Fruit fly (Drosophila melanogaster): Measurements from ENCODE around the gene eg.

The eg gene

dm6 chr3L:21843307-21843706 is 34.8 kb downstream of the eg start:
- TF ChIP-seq pdm3 (GFP tag; optimal IDR thresholded peaks at IDR 0.05) (no peak), CG9139 (GFP tag; optimal IDR thresholded peaks at IDR 0.05) (no peak), fkh (GFP tag; optimal IDR thresholded peaks at IDR 0.05) (no peak), CG11294 (GFP tag; IDR thresholded peaks at IDR 0.05) (no peak), Eip78C (GFP tag) (peak; percentile 33), CG10669 (GFP tag; optimal IDR thresholded peaks at IDR 0.05) (no peak), Eip93F (GFP tag; optimal IDR thresholded peaks at IDR 0.05) (no peak), CG4318 (GFP tag; optimal IDR thresholded peaks at IDR 0.05) (no peak), CG6163 (GFP tag; IDR thresholded peaks at IDR 0.05) (0 out of 3 replicates have a peak, but pooled peaks have one; percentile 9), Ets96B (tag; optimal IDR thresholded peaks at IDR 0.05) (no peak), eg (GFP tag; IDR thresholded peaks at IDR 0.05) (peak; percentile 11; the same call in 1 of the 3 replicates)

dm6 chr3L:21844488-21844887 is 36.0 kb downstream of the eg start, which contains the start of gene mub:
Gene mub (plus strand): TSS chr3L:21844788.
- TF ChIP-seq CG8319 (GFP tag; optimal IDR thresholded peaks at IDR 0.05) (no peak), Eip78C (GFP tag) (peak; percentile 11), eg (GFP tag; IDR thresholded peaks at IDR 0.05) (peak; percentile 15; the same call in 1 of the 3 replicates), CG32006 (GFP tag; optimal IDR thresholded peaks at IDR 0.05) (no peak), OdsH (GFP tag; optimal IDR thresholded peaks at IDR 0.05) (no peak), CG11762 (GFP tag; optimal IDR thresholded peaks at IDR 0.05; ENCODE audit: insufficient read depth) (no peak), CG6163 (GFP tag; IDR thresholded peaks at IDR 0.05) (no peak), CG7368 (GFP tag; optimal IDR thresholded peaks at IDR 0.05) (no peak), Met (GFP tag; optimal IDR thresholded peaks at IDR 0.05) (no peak), esn (GFP tag; optimal IDR thresholded peaks at IDR 0.05) (no peak), CG6276 (GFP tag; optimal IDR thresholded peaks at IDR 0.05) (no peak)

dm6 chr3L:21846591-21846990 is 38.1 kb downstream of the eg start:
- no peak for TF ChIP-seq Hr4 (GFP tag; optimal IDR thresholded peaks at IDR 0.05)
- no peak for TF ChIP-seq svp (GFP tag)
- no peak for TF ChIP-seq CG16779 (tag; optimal IDR thresholded peaks at IDR 0.05)
- TF ChIP-seq esn (GFP tag; optimal IDR thresholded peaks at IDR 0.05): no peak
- TF ChIP-seq CG6163 (GFP tag; IDR thresholded peaks at IDR 0.05): 0 out of 3 replicates have a peak, but pooled peaks have one; percentile 42
- peak; percentile 45; the same call in 1 of the 2 replicates for TF ChIP-seq CG11294 (GFP tag; IDR thresholded peaks at IDR 0.05)
- TF ChIP-seq Sox102F (GFP tag; optimal IDR thresholded peaks at IDR 0.05): no peak
- no peak for TF ChIP-seq CG34406 (GFP tag; optimal IDR thresholded peaks at IDR 0.05)
- no peak for TF ChIP-seq Eip93F (GFP tag; optimal IDR thresholded peaks at IDR 0.05)
- no peak for TF ChIP-seq Hr39 (GFP tag; optimal IDR thresholded peaks at IDR 0.05)
- TF ChIP-seq Sox14 (GFP tag; optimal IDR thresholded peaks at IDR 0.05): no peak
- no peak for TF ChIP-seq CG6808 (GFP tag; optimal IDR thresholded peaks at IDR 0.05)
- TF ChIP-seq achi (GFP tag; optimal IDR thresholded peaks at IDR 0.05): no peak
- TF ChIP-seq CG6276 (GFP tag; optimal IDR thresholded peaks at IDR 0.05): no peak
- TF ChIP-seq CG31627 (GFP tag; optimal IDR thresholded peaks at IDR 0.05): no peak
- peak; percentile 14 for TF ChIP-seq Ets96B (tag; optimal IDR thresholded peaks at IDR 0.05)
- no peak for TF ChIP-seq Met (GFP tag; optimal IDR thresholded peaks at IDR 0.05)
- TF ChIP-seq CG10669 (GFP tag; optimal IDR thresholded peaks at IDR 0.05): no peak
- TF ChIP-seq CG15336 (GFP tag; IDR thresholded peaks at IDR 0.05): peak; percentile 49
- no peak for TF ChIP-seq CG7368 (GFP tag; optimal IDR thresholded peaks at IDR 0.05)
- no peak for TF ChIP-seq CG9139 (GFP tag; optimal IDR thresholded peaks at IDR 0.05)
- TF ChIP-seq dsx (GFP tag; optimal IDR thresholded peaks at IDR 0.05; ENCODE audit: poor library complexity, severe bottlenecking): no peak
- TF ChIP-seq OdsH (GFP tag; optimal IDR thresholded peaks at IDR 0.05): no peak
- TF ChIP-seq CG11762 (GFP tag; optimal IDR thresholded peaks at IDR 0.05; ENCODE audit: insufficient read depth): no peak
- no peak for TF ChIP-seq Blimp-1 (GFP tag; optimal IDR thresholded peaks at IDR 0.05)
- TF ChIP-seq cyc (GFP tag; optimal IDR thresholded peaks at IDR 0.05): no peak
- no peak for TF ChIP-seq net (GFP tag; optimal IDR thresholded peaks at IDR 0.05)
- TF ChIP-seq ss (GFP tag; optimal IDR thresholded peaks at IDR 0.05): peak in 1 of 2 experiments; percentile 6
- no peak for TF ChIP-seq topi (GFP tag; optimal IDR thresholded peaks at IDR 0.05)
- TF ChIP-seq CG6792 (GFP tag; optimal IDR thresholded peaks at IDR 0.05): no peak
- no peak for TF ChIP-seq fd85E (GFP tag; optimal IDR thresholded peaks at IDR 0.05)
- no peak for TF ChIP-seq Lpt (GFP tag; optimal IDR thresholded peaks at IDR 0.05)
- TF ChIP-seq Hr38 (GFP tag; optimal IDR thresholded peaks at IDR 0.05): no peak
- peak; percentile 36 for TF ChIP-seq CG32006 (GFP tag; optimal IDR thresholded peaks at IDR 0.05)
- no peak for TF ChIP-seq Smox (GFP tag; optimal IDR thresholded peaks at IDR 0.05)
- TF ChIP-seq fd59A (GFP tag; optimal IDR thresholded peaks at IDR 0.05): no peak
- TF ChIP-seq eg (GFP tag; IDR thresholded peaks at IDR 0.05): peak; percentile 80
- TF ChIP-seq Eip75B (GFP tag; optimal IDR thresholded peaks at IDR 0.05): no peak
- peak; percentile 58; the same call in 2 of the 3 replicates for TF ChIP-seq CG8119 (GFP tag; IDR thresholded peaks at IDR 0.05)
- no peak for TF ChIP-seq Gug (GFP tag; IDR thresholded peaks at IDR 0.05)
- TF ChIP-seq dac (GFP tag; optimal IDR thresholded peaks at IDR 0.05): no peak
